Worm (Caenorhabditis elegans) whole organism, young adult: Measurements from ENCODE around the gene cpna-4.

Experiments used
- B0261.1 ChIP-seq: sonication (generic microtip); optimal IDR thresholded peaks from 2 replicates; lab custom pipeline; 2016; ENCODE audit warnings: mild to moderate bottlenecking, missing genetic modification characterization, moderate library complexity, missing compliant biosample characterization
- C06A6.2 ChIP-seq: fragments of 200-800 bp; sonication (Bioruptor generic); conservative IDR thresholded peaks from 2 replicates; pipeline ENCODE4 v1.3.6; 2022; ENCODE audit warnings: missing genetic modification characterization, missing compliant biosample characterization
- F23B12.7 ChIP-seq: sonication (generic microtip); optimal IDR thresholded peaks from 2 replicates; lab custom pipeline; 2017; ENCODE audit warnings: missing genetic modification characterization, mild to moderate bottlenecking, missing compliant biosample characterization, antibody characterized with exemption, moderate library complexity; ENCODE audit not compliant: insufficient read depth
- F49E8.2 ChIP-seq: sonication (generic microtip); optimal IDR thresholded peaks from 3 replicates; lab custom pipeline; 2017; ENCODE audit warnings: missing genetic modification characterization, mild to moderate bottlenecking, missing compliant biosample characterization, antibody characterized with exemption, moderate library complexity; ENCODE audit not compliant: insufficient read depth
- K12H6.12 ChIP-seq: fragments of 200-800 bp; sonication (Bioruptor generic); optimal IDR thresholded peaks from 2 replicates; lab custom pipeline; 2018; ENCODE audit warnings: mild to moderate bottlenecking, missing genetic modification characterization, missing compliant biosample characterization
- ceh-100 ChIP-seq: fragments of 200-800 bp; sonication (Bioruptor generic); IDR thresholded peaks from 2 replicates; pipeline ENCODE4 v1.3.6; 2022; ENCODE audit warnings: missing genetic modification reagents, missing genetic modification characterization, missing compliant biosample characterization
- ceh-79 ChIP-seq: sonication (generic microtip); optimal IDR thresholded peaks from 2 replicates; lab custom pipeline; 2017; ENCODE audit warnings: mild to moderate bottlenecking, missing genetic modification characterization, missing compliant biosample characterization
- dpl-1 ChIP-seq: fragments of 150-350 bp; optimal IDR thresholded peaks from 2 replicates; lab custom pipeline; 2014; ENCODE audit warnings: missing biosample characterization, missing genetic modification reagents, missing genetic modification characterization
- ets-4 ChIP-seq: fragments of 200-800 bp; sonication (Bioruptor generic); optimal IDR thresholded peaks from 2 replicates; lab custom pipeline; 2018; ENCODE audit warnings: mild to moderate bottlenecking, missing genetic modification characterization, missing compliant biosample characterization
- hlh-12 ChIP-seq: sonication (generic microtip); optimal IDR thresholded peaks from 2 replicates; lab custom pipeline; 2016; ENCODE audit warnings: missing genetic modification characterization, missing compliant biosample characterization
- mxl-1 ChIP-seq: sonication (generic microtip); optimal IDR thresholded peaks from 2 replicates; lab custom pipeline; 2016; ENCODE audit warnings: missing genetic modification characterization, missing compliant biosample characterization
- unc-62 ChIP-seq: fragments of 150-350 bp; optimal IDR thresholded peaks from 2 replicates; lab custom pipeline; 2014; ENCODE audit warnings: missing biosample characterization, missing genetic modification reagents, missing genetic modification characterization

- TF ChIP-seq ceh-100 (GFP tag; lab: Robert Waterston, UW) (no peak), C06A6.2 (GFP tag; lab: Robert Waterston, UW) (no peak), K12H6.12 (no peak), hlh-12 (tag; lab: Kevin White, UChicago) (no peak), unc-62 (GFP tag; lab: Kevin White, UChicago) (no peak), B0261.1 (tag; lab: Kevin White, UChicago) (no peak), ceh-79 (tag; lab: Kevin White, UChicago) (no peak), F23B12.7 (tag; lab: Kevin White, UChicago) (no peak), dpl-1 (GFP tag; lab: Kevin White, UChicago) (no peak), F49E8.2 (no peak), ets-4 (GFP tag; lab: Kevin White, UChicago) (no peak), mxl-1 (tag; lab: Kevin White, UChicago) (no peak)
Measured at ce11 chrIV:15395260-15395844, 34.0 kb downstream of the cpna-4 start.
